Worm (Caenorhabditis elegans) whole organism, late embryonic: Measurements from ENCODE around the gene best-20.
A peak's percentile ranks its signal among the peaks of the same experiment; 100 is the strongest.

Source experiments
- C08G9.2 ChIP-seq: sonication (generic microtip); optimal IDR thresholded peaks from 2 replicates; lab custom pipeline; 2016; ENCODE audit warnings: mild to moderate bottlenecking, missing genetic modification characterization, moderate library complexity, missing compliant biosample characterization
- C38D4.7 ChIP-seq: fragments of 200-800 bp; sonication (Bioruptor generic); optimal IDR thresholded peaks from 2 replicates; lab custom pipeline; 2018; ENCODE audit warnings: mild to moderate bottlenecking, missing genetic modification characterization, moderate library complexity, missing compliant biosample characterization
- F13H6.1 ChIP-seq: sonication (generic microtip); optimal IDR thresholded peaks from 2 replicates; lab custom pipeline; 2016; ENCODE audit warnings: missing genetic modification characterization, missing compliant biosample characterization
- Y22D7AL.16 ChIP-seq: sonication (generic microtip); optimal IDR thresholded peaks from 2 replicates; lab custom pipeline; 2016; ENCODE audit warnings: missing genetic modification characterization, missing compliant biosample characterization
- ceh-14 ChIP-seq: sonication (generic microtip); optimal IDR thresholded peaks from 2 replicates; lab custom pipeline; 2016; ENCODE audit warnings: missing genotype, missing genetic modification characterization, missing compliant biosample characterization
- ceh-18 ChIP-seq: sonication (generic microtip); optimal IDR thresholded peaks from 2 replicates; lab custom pipeline; 2016; ENCODE audit warnings: missing genetic modification characterization, missing compliant biosample characterization
- ceh-19 ChIP-seq: fragments of 200-800 bp; sonication (Bioruptor generic); optimal IDR thresholded peaks from 2 replicates; lab custom pipeline; 2018; ENCODE audit warnings: mild to moderate bottlenecking, missing genetic modification characterization, missing compliant biosample characterization
- ceh-2 ChIP-seq: sonication (generic microtip); optimal IDR thresholded peaks from 2 replicates; lab custom pipeline; 2016; ENCODE audit warnings: missing genotype, missing genetic modification characterization, missing compliant biosample characterization
- ceh-24 ChIP-seq: sonication (generic microtip); optimal IDR thresholded peaks from 2 replicates; lab custom pipeline; 2016; ENCODE audit warnings: mild to moderate bottlenecking, missing genetic modification characterization, missing compliant biosample characterization
- ceh-30 ChIP-seq: fragments of 150-350 bp; optimal IDR thresholded peaks from 2 replicates; lab custom pipeline; 2014; ENCODE audit warnings: missing biosample characterization, missing genetic modification characterization
- ceh-31 ChIP-seq: sonication (generic microtip); optimal IDR thresholded peaks from 2 replicates; lab custom pipeline; 2016; ENCODE audit warnings: missing genetic modification characterization, missing compliant biosample characterization
- ceh-48 ChIP-seq: sonication (generic microtip); optimal IDR thresholded peaks from 2 replicates; lab custom pipeline; 2016; ENCODE audit warnings: missing genetic modification characterization, inconsistent platforms, missing compliant biosample characterization
- ceh-9 ChIP-seq: sonication (generic microtip); optimal IDR thresholded peaks from 2 replicates; lab custom pipeline; 2016; ENCODE audit warnings: mild to moderate bottlenecking, missing genetic modification characterization, inconsistent platforms, missing compliant biosample characterization
- che-1 ChIP-seq: sonication (generic microtip); optimal IDR thresholded peaks from 2 replicates; lab custom pipeline; 2016; ENCODE audit warnings: mild to moderate bottlenecking, missing genetic modification characterization, missing compliant biosample characterization
- elt-4 ChIP-seq: sonication (generic microtip); optimal IDR thresholded peaks from 2 replicates; lab custom pipeline; 2016; ENCODE audit warnings: missing genetic modification characterization, missing compliant biosample characterization
- fax-1 ChIP-seq: sonication (generic microtip); optimal IDR thresholded peaks from 2 replicates; lab custom pipeline; 2016; ENCODE audit warnings: missing genotype, missing genetic modification characterization, missing compliant biosample characterization
- fkh-10 ChIP-seq: fragments of 150-350 bp; optimal IDR thresholded peaks from 2 replicates; lab custom pipeline; 2014; ENCODE audit warnings: missing biosample characterization, missing genetic modification reagents, missing genetic modification characterization
- hlh-30 ChIP-seq: sonication (generic microtip); optimal IDR thresholded peaks from 2 replicates; lab custom pipeline; 2017; ENCODE audit warnings: antibody characterized with exemption, missing genetic modification characterization, missing compliant biosample characterization; ENCODE audit not compliant: insufficient read depth
- hlh-6 ChIP-seq: sonication (generic microtip); optimal IDR thresholded peaks from 2 replicates; lab custom pipeline; 2016; ENCODE audit warnings: missing genotype, missing genetic modification characterization, missing compliant biosample characterization
- hlh-8 ChIP-seq: sonication (generic microtip); optimal IDR thresholded peaks from 2 replicates; lab custom pipeline; 2016; ENCODE audit warnings: missing genotype, missing genetic modification characterization, missing compliant biosample characterization
- lim-6 ChIP-seq: sonication (generic microtip); optimal IDR thresholded peaks from 2 replicates; lab custom pipeline; 2016; ENCODE audit warnings: missing genetic modification characterization, missing compliant biosample characterization
- mec-3 ChIP-seq: sonication (generic microtip); optimal IDR thresholded peaks from 2 replicates; lab custom pipeline; 2016; ENCODE audit warnings: borderline replicate concordance, missing genetic modification characterization, missing compliant biosample characterization
- nhr-11 ChIP-seq: fragments of 150-350 bp; optimal IDR thresholded peaks from 2 replicates; lab custom pipeline; 2014; ENCODE audit warnings: missing biosample characterization, missing genetic modification characterization
- nhr-232 ChIP-seq: sonication (generic microtip); optimal IDR thresholded peaks from 2 replicates; lab custom pipeline; 2016; ENCODE audit warnings: missing genetic modification characterization, missing compliant biosample characterization
- odd-2 ChIP-seq: sonication (generic microtip); optimal IDR thresholded peaks from 2 replicates; lab custom pipeline; 2017; ENCODE audit warnings: antibody characterized with exemption, mild to moderate bottlenecking, missing genetic modification characterization, missing compliant biosample characterization
- pax-1 ChIP-seq: fragments of 150-350 bp; optimal IDR thresholded peaks from 2 replicates; lab custom pipeline; 2014; ENCODE audit warnings: missing biosample characterization, missing genetic modification characterization
- pha-2 ChIP-seq: sonication (generic microtip); optimal IDR thresholded peaks from 2 replicates; lab custom pipeline; 2017; ENCODE audit warnings: mild to moderate bottlenecking, missing genetic modification characterization, missing compliant biosample characterization
- pqm-1 ChIP-seq: sonication (generic microtip); optimal IDR thresholded peaks from 2 replicates; lab custom pipeline; 2016; ENCODE audit warnings: missing genetic modification characterization, missing compliant biosample characterization
- tbx-2 ChIP-seq: sonication (generic microtip); optimal IDR thresholded peaks from 2 replicates; lab custom pipeline; 2016; ENCODE audit warnings: missing genetic modification characterization, missing compliant biosample characterization
- ttx-3 ChIP-seq: sonication (generic microtip); optimal IDR thresholded peaks from 2 replicates; lab custom pipeline; 2016; ENCODE audit warnings: missing genetic modification reagents, missing genetic modification characterization, missing compliant biosample characterization
- unc-3 ChIP-seq, 2 experiments: fragments of 200-800 bp in 1 of 2; sonication (Bioruptor generic) in 1 of 2; sonication (generic microtip) in 1 of 2; conservative IDR thresholded peaks in 1 of 2; optimal IDR thresholded peaks in 1 of 2; 2 replicates each; pipeline versions ENCODE4 v1.3.6 to Lab custom; 2016 to 2022; ENCODE audit warnings: missing compliant biosample characterization in 2 of 2, missing genetic modification characterization in 2 of 2, missing genetic modification reagents in 1 of 2
- unc-42 ChIP-seq: sonication (generic microtip); optimal IDR thresholded peaks from 2 replicates; lab custom pipeline; 2016; ENCODE audit warnings: missing genotype, missing genetic modification characterization, missing compliant biosample characterization
- zip-5 ChIP-seq: sonication (generic microtip); optimal IDR thresholded peaks from 2 replicates; lab custom pipeline; 2016; ENCODE audit warnings: missing genetic modification characterization, missing compliant biosample characterization
- ztf-16 ChIP-seq: sonication (generic microtip); optimal IDR thresholded peaks from 2 replicates; lab custom pipeline; 2017; ENCODE audit warnings: missing genetic modification characterization, missing compliant biosample characterization

best-20 gene

ce11 chrIV:3731430-3731829 is 24.6 kb upstream of the best-20 start:
- TF ChIP-seq elt-4 (tag; lab: Kevin White, UChicago) (peak; percentile 67), mec-3 (tag; lab: Kevin White, UChicago) (no peak)
- TF ChIP-seq, all 69 proteins: peak for 1

- no peak for TF ChIP-seq ceh-14 (tag; lab: Kevin White, UChicago)
- no peak for TF ChIP-seq ttx-3 (tag; lab: Kevin White, UChicago)
- no peak for TF ChIP-seq fax-1
- TF ChIP-seq odd-2 (tag; lab: Kevin White, UChicago), result no peak
- TF ChIP-seq C38D4.7, result no peak
- no peak for TF ChIP-seq unc-3 (GFP tag; conservative IDR thresholded peaks at IDR 0.05; lab: Robert Waterston, UW)
- TF ChIP-seq unc-3 (tag; optimal IDR thresholded peaks at IDR 0.05; lab: Kevin White, UChicago), result no peak
- no peak for TF ChIP-seq ceh-24 (tag; lab: Kevin White, UChicago)
- TF ChIP-seq ceh-30, result no peak
- TF ChIP-seq, all 69 proteins: peak for 0
These were observed 22.7 kb upstream of the best-20 start for ce11 chrIV:3733287-3733686.

- TF ChIP-seq tbx-2 (tag; lab: Kevin White, UChicago) (no peak), ttx-3 (tag; lab: Kevin White, UChicago) (no peak), mec-3 (tag; lab: Kevin White, UChicago) (no peak), C08G9.2 (tag; lab: Kevin White, UChicago) (no peak), ceh-19 (GFP tag; lab: Kevin White, UChicago) (no peak), ceh-2 (tag; lab: Kevin White, UChicago) (no peak), unc-42 (tag; lab: Kevin White, UChicago) (no peak), ceh-48 (no peak), hlh-8 (tag; lab: Kevin White, UChicago) (no peak), pqm-1 (no peak)
- TF ChIP-seq, all 69 proteins: peak for 0
These were observed 19.8 kb upstream of the best-20 start for ce11 chrIV:3736244-3736643.

- TF ChIP-seq F13H6.1 (tag; lab: Kevin White, UChicago) (no peak), hlh-30 (tag; lab: Kevin White, UChicago) (no peak), ceh-48 (peak; percentile 34), pha-2 (no peak), Y22D7AL.16 (tag; lab: Kevin White, UChicago) (no peak), nhr-232 (no peak), ceh-9 (tag; lab: Kevin White, UChicago) (no peak), ceh-30 (no peak), hlh-6 (tag; lab: Kevin White, UChicago) (no peak), C08G9.2 (tag; lab: Kevin White, UChicago) (no peak), ceh-31 (tag; lab: Kevin White, UChicago) (peak; percentile 3), lim-6 (tag; lab: Kevin White, UChicago) (no peak), ceh-24 (tag; lab: Kevin White, UChicago) (no peak), pqm-1 (no peak), ztf-16 (tag; lab: Kevin White, UChicago) (no peak), nhr-11 (no peak), pax-1 (tag; lab: Kevin White, UChicago) (no peak)
These were observed 17.2 kb upstream of the best-20 start, which contains the start of gene nape-2 for ce11 chrIV:3738655-3739403. TSS of gene nape-2 (minus strand) at chrIV:3738925.

ce11 chrIV:3740830-3741477 is 15.1 kb upstream of the best-20 start, which contains the start of gene nape-1:
TSS of gene nape-1 (minus strand) at chrIV:3740880.
- TF ChIP-seq unc-3 (GFP tag; conservative IDR thresholded peaks at IDR 0.05; lab: Robert Waterston, UW) (no peak), unc-3 (tag; optimal IDR thresholded peaks at IDR 0.05; lab: Kevin White, UChicago) (no peak), ceh-18 (tag; lab: Kevin White, UChicago) (peak; percentile 40), ttx-3 (tag; lab: Kevin White, UChicago) (no peak), zip-5 (no peak), fkh-10 (no peak), che-1 (no peak)
